Worm (Caenorhabditis elegans): ENCODE results near the gene F18E3.10.

Gene F18E3.10

DNA sequence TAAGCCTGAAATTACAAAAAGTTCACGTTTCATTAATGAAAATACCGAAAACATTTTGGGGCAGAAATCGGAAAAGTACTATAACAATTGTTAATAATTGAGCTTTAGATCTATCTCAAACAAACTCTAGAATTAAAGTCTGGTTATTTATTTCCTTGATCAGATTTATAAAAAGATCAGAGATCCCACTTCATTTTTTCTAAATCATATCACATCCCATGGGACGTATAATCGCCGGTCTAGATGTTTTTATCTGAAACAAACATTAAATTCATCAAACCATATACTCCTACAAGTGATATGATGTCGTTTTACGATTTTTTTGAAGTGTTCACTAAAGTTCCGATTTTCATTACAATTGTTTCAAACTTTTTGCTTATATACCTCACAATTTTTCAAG is 12.5 kb downstream of the F18E3.10 start, which contains the start of gene str-41:
str-41 (plus strand) TSS at position 301 of the 400 bp plus-strand sequence.
- no peak for TF ChIP-seq pes-1 (GFP tag; IDR thresholded peaks at IDR 0.05)
- no peak for TF ChIP-seq sea-1 (GFP tag; conservative IDR thresholded peaks at IDR 0.05)
- TF ChIP-seq hmbx-1 (tag; optimal IDR thresholded peaks at IDR 0.05) = no peak

DNA sequence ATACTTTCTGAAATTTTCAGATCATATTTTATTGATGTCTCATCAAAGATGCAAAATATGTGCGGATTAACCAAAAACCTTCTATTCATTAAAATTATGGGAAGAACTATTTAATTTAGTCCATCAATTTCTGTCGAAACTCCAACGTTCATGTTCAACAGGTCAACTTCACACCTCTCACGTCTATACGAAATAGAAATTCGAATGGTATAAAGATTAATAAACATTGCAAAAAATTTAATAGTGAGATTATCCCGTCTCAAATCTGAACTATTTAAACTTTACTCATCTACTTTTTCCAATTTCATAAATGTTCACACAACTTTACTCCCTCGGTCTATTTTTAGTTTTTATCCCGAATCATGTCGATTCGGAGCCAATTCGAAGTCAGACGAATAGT is 14.6 kb downstream of the F18E3.10 start, which contains the start of gene R13D7.2:
R13D7.2 (plus strand) TSS at position 301 of the 400 bp plus-strand sequence.
- TF ChIP-seq hmbx-1 (tag; optimal IDR thresholded peaks at IDR 0.05) = no peak
- TF ChIP-seq aly-1 (tag; optimal IDR thresholded peaks at IDR 0.05) = no peak
- TF ChIP-seq tbx-11 (GFP tag; IDR thresholded peaks at IDR 0.05) = no peak
- TF ChIP-seq pes-1 (GFP tag; IDR thresholded peaks at IDR 0.05) = no peak
- TF ChIP-seq sea-1 (GFP tag; conservative IDR thresholded peaks at IDR 0.05) = no peak
- TF ChIP-seq scrt-1 (GFP tag; IDR thresholded peaks at IDR 0.05) = no peak
- no peak for TF ChIP-seq ama-1 (optimal IDR thresholded peaks at IDR 0.05)
- no peak for TF ChIP-seq ceh-13 (GFP tag; optimal IDR thresholded peaks at IDR 0.05)
- no peak for TF ChIP-seq flt-1 (GFP tag; IDR thresholded peaks at IDR 0.05)
- TF ChIP-seq B0310.2 (tag; optimal IDR thresholded peaks at IDR 0.05) = no peak
- TF ChIP-seq ets-7 (tag; optimal IDR thresholded peaks at IDR 0.05) = no peak
- no peak for TF ChIP-seq hmg-4 (GFP tag; optimal IDR thresholded peaks at IDR 0.05)

- TF ChIP-seq sea-1 (GFP tag; conservative IDR thresholded peaks at IDR 0.05) = no peak
- TF ChIP-seq hmbx-1 (tag; optimal IDR thresholded peaks at IDR 0.05) = no peak
- no peak for TF ChIP-seq tra-4 (tag; optimal IDR thresholded peaks at IDR 0.05)
- TF ChIP-seq ceh-13 (GFP tag; optimal IDR thresholded peaks at IDR 0.05) = no peak
- no peak for TF ChIP-seq hnd-1 (tag; optimal IDR thresholded peaks at IDR 0.05)
- no peak for TF ChIP-seq B0310.2 (tag; optimal IDR thresholded peaks at IDR 0.05)
- no peak for TF ChIP-seq aly-1 (tag; optimal IDR thresholded peaks at IDR 0.05)
- TF ChIP-seq hmg-4 (GFP tag; optimal IDR thresholded peaks at IDR 0.05) = no peak
- TF ChIP-seq F13C5.2 (tag; optimal IDR thresholded peaks at IDR 0.05) = no peak
- no peak for TF ChIP-seq ets-7 (tag; optimal IDR thresholded peaks at IDR 0.05)
- TF ChIP-seq flt-1 (GFP tag; IDR thresholded peaks at IDR 0.05) = no peak
- TF ChIP-seq tbx-37 (GFP tag; conservative IDR thresholded peaks at IDR 0.05) = no peak
- TF ChIP-seq scrt-1 (GFP tag; IDR thresholded peaks at IDR 0.05) = no peak
- TF ChIP-seq pes-1 (GFP tag; IDR thresholded peaks at IDR 0.05) = no peak
- TF ChIP-seq ceh-36 (tag; optimal IDR thresholded peaks at IDR 0.05) = no peak
- no peak for TF ChIP-seq tbx-11 (GFP tag; IDR thresholded peaks at IDR 0.05)
- TF ChIP-seq ama-1 (optimal IDR thresholded peaks at IDR 0.05) = no peak
Measured at ce11 chrV:7408520-7408919, 15.7 kb downstream of the F18E3.10 start, which contains the start of gene srt-6. TSS of gene srt-6 (minus strand) at chrV:7408814.

- no peak for TF ChIP-seq hmg-4 (GFP tag; optimal IDR thresholded peaks at IDR 0.05)
- no peak for TF ChIP-seq aly-1 (tag; optimal IDR thresholded peaks at IDR 0.05)
- TF ChIP-seq B0310.2 (tag; optimal IDR thresholded peaks at IDR 0.05) = no peak
- no peak for TF ChIP-seq hnd-1 (tag; optimal IDR thresholded peaks at IDR 0.05)
- TF ChIP-seq ceh-13 (GFP tag; optimal IDR thresholded peaks at IDR 0.05) = no peak
- no peak for TF ChIP-seq tbx-37 (GFP tag; conservative IDR thresholded peaks at IDR 0.05)
- no peak for TF ChIP-seq ceh-36 (tag; optimal IDR thresholded peaks at IDR 0.05)
- no peak for TF ChIP-seq ets-7 (tag; optimal IDR thresholded peaks at IDR 0.05)
- no peak for TF ChIP-seq F13C5.2 (tag; optimal IDR thresholded peaks at IDR 0.05)
Measured at ce11 chrV:7403501-7403900, 20.7 kb downstream of the F18E3.10 start.

ce11 chrV:7402355-7402754 is 21.9 kb downstream of the F18E3.10 start, which contains the start of gene srj-13:
TSS of gene srj-13 (plus strand) at chrV:7402655.
- TF ChIP-seq hmg-4 (GFP tag; optimal IDR thresholded peaks at IDR 0.05) = no peak
- TF ChIP-seq ceh-13 (GFP tag; optimal IDR thresholded peaks at IDR 0.05) = no peak
- no peak for TF ChIP-seq tbx-37 (GFP tag; conservative IDR thresholded peaks at IDR 0.05)
- TF ChIP-seq B0310.2 (tag; optimal IDR thresholded peaks at IDR 0.05) = no peak
- no peak for TF ChIP-seq F13C5.2 (tag; optimal IDR thresholded peaks at IDR 0.05)
- TF ChIP-seq pes-1 (GFP tag; IDR thresholded peaks at IDR 0.05) = no peak
- no peak for TF ChIP-seq hmbx-1 (tag; optimal IDR thresholded peaks at IDR 0.05)
- no peak for TF ChIP-seq tra-4 (tag; optimal IDR thresholded peaks at IDR 0.05)
- TF ChIP-seq ceh-36 (tag; optimal IDR thresholded peaks at IDR 0.05) = no peak
- no peak for TF ChIP-seq ama-1 (optimal IDR thresholded peaks at IDR 0.05)
- TF ChIP-seq tbx-11 (GFP tag; IDR thresholded peaks at IDR 0.05) = no peak
- no peak for TF ChIP-seq scrt-1 (GFP tag; IDR thresholded peaks at IDR 0.05)
- no peak for TF ChIP-seq aly-1 (tag; optimal IDR thresholded peaks at IDR 0.05)
- TF ChIP-seq sea-1 (GFP tag; conservative IDR thresholded peaks at IDR 0.05) = no peak
- TF ChIP-seq flt-1 (GFP tag; IDR thresholded peaks at IDR 0.05) = no peak
- no peak for TF ChIP-seq hnd-1 (tag; optimal IDR thresholded peaks at IDR 0.05)

- no peak for TF ChIP-seq tbx-37 (GFP tag; conservative IDR thresholded peaks at IDR 0.05)
- TF ChIP-seq ceh-13 (GFP tag; optimal IDR thresholded peaks at IDR 0.05) = no peak
- TF ChIP-seq hmg-4 (GFP tag; optimal IDR thresholded peaks at IDR 0.05) = no peak
- TF ChIP-seq hmbx-1 (tag; optimal IDR thresholded peaks at IDR 0.05) = no peak
- TF ChIP-seq scrt-1 (GFP tag; IDR thresholded peaks at IDR 0.05) = no peak
- TF ChIP-seq F13C5.2 (tag; optimal IDR thresholded peaks at IDR 0.05) = no peak
- no peak for TF ChIP-seq ceh-36 (tag; optimal IDR thresholded peaks at IDR 0.05)
Measured at ce11 chrV:7400588-7400987, 23.6 kb downstream of the F18E3.10 start, which contains the start of gene srx-60. TSS of gene srx-60 (plus strand) at chrV:7400888.

DNA sequence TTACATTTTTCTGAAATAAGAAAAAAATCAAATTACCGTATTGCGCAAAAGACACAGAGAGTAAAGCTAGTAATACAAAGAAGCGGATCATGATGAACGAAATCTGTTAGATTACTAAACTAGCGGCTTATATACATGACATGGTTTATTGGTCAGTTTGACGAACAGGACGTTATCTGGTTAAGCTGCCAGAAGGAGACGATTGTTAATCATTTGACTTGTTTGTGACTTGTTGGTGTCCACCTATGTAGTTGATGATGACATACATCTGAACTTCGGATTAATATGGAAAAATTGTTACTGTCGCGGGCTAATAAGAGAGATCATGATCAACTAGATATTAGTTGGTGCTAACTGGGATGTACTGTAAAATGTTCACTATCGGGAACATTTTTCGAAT is 24.1 kb downstream of the F18E3.10 start, which contains the start of gene cnc-9:
cnc-9 (minus strand) TSS at position 101 of the 400 bp plus-strand sequence.
- no peak for TF ChIP-seq flt-1 (GFP tag; IDR thresholded peaks at IDR 0.05)
- TF ChIP-seq hmg-4 (GFP tag; optimal IDR thresholded peaks at IDR 0.05) = no peak
- no peak for TF ChIP-seq B0310.2 (tag; optimal IDR thresholded peaks at IDR 0.05)
- TF ChIP-seq aly-1 (tag; optimal IDR thresholded peaks at IDR 0.05) = no peak
- TF ChIP-seq ama-1 (optimal IDR thresholded peaks at IDR 0.05) = no peak
- TF ChIP-seq F13C5.2 (tag; optimal IDR thresholded peaks at IDR 0.05) = no peak
- TF ChIP-seq sea-1 (GFP tag; conservative IDR thresholded peaks at IDR 0.05) = no peak
- TF ChIP-seq ceh-13 (GFP tag; optimal IDR thresholded peaks at IDR 0.05) = no peak
- no peak for TF ChIP-seq hmbx-1 (tag; optimal IDR thresholded peaks at IDR 0.05)
- no peak for TF ChIP-seq tbx-11 (GFP tag; IDR thresholded peaks at IDR 0.05)
- no peak for TF ChIP-seq hnd-1 (tag; optimal IDR thresholded peaks at IDR 0.05)
- TF ChIP-seq tbx-37 (GFP tag; conservative IDR thresholded peaks at IDR 0.05) = no peak

DNA sequence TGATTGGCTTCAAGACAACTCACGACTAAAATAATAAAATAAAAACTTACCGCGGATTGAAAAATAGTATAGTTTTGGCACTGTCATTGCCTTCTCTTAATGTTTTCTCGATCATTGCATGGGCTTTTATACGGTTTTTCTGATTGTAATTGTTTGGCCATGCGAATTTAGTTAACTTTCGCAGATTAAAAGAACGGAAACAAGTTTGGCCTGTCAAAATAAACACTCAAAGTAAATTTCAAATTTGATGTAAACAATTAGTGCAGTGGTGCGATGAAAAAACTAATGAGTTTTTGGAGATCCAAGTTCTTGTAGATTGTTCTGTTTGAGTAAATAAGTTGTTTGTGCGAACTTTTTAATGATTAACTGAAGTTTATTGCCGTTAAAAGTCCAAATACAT is 25.0 kb downstream of the F18E3.10 start, which contains the start of gene gst-41:
gst-41 (minus strand) TSS at position 101 of the 400 bp plus-strand sequence.
- TF ChIP-seq hmg-4 (GFP tag; optimal IDR thresholded peaks at IDR 0.05) = no peak

All from whole organism, early embryonic.